Fruit fly (Drosophila melanogaster): ENCODE results near the gene MED27.

Gene MED27

dm6 chr3R:5622985-5623630 lies 31.8 kb upstream of the MED27 start (continued):
- TF ChIP-seq achi (GFP tag; optimal IDR thresholded peaks at IDR 0.05) (peak; percentile 11), CG4318 (GFP tag; optimal IDR thresholded peaks at IDR 0.05) (no peak), CG6854 (GFP tag; optimal IDR thresholded peaks at IDR 0.05) (no peak), salr (GFP tag; optimal IDR thresholded peaks at IDR 0.05) (no peak), Smox (GFP tag; optimal IDR thresholded peaks at IDR 0.05) (no peak), lz (GFP tag; optimal IDR thresholded peaks at IDR 0.05) (peak; percentile 14), fd85E (GFP tag; optimal IDR thresholded peaks at IDR 0.05) (no peak), Hr39 (GFP tag; optimal IDR thresholded peaks at IDR 0.05) (no peak), CG3919 (GFP tag; optimal IDR thresholded peaks at IDR 0.05) (no peak), CG9139 (GFP tag; optimal IDR thresholded peaks at IDR 0.05) (no peak), CG15336 (GFP tag; IDR thresholded peaks at IDR 0.05) (no peak), fd59A (GFP tag; optimal IDR thresholded peaks at IDR 0.05) (peak; percentile 8), CG6792 (GFP tag; optimal IDR thresholded peaks at IDR 0.05) (peak; percentile 33), acj6 (GFP tag; optimal IDR thresholded peaks at IDR 0.05) (no peak), ss (GFP tag; optimal IDR thresholded peaks at IDR 0.05) (peak in 1 of 2 experiments; percentile 31), CG34406 (GFP tag; optimal IDR thresholded peaks at IDR 0.05) (no peak), eg (GFP tag; IDR thresholded peaks at IDR 0.05) (no peak), Blimp-1 (GFP tag; optimal IDR thresholded peaks at IDR 0.05) (no peak), OdsH (GFP tag; optimal IDR thresholded peaks at IDR 0.05) (no peak), Sox14 (GFP tag; optimal IDR thresholded peaks at IDR 0.05) (no peak), CG8632 (GFP tag; optimal IDR thresholded peaks at IDR 0.05) (peak; percentile 4), esn (GFP tag; optimal IDR thresholded peaks at IDR 0.05) (peak; percentile 34), CG8119 (GFP tag; IDR thresholded peaks at IDR 0.05) (no peak), topi (GFP tag; optimal IDR thresholded peaks at IDR 0.05) (peak; percentile 47), cyc (GFP tag; optimal IDR thresholded peaks at IDR 0.05) (no peak)

dm6 chr3R:5624115-5624878 lies 30.6 kb upstream of the MED27 start, which contains the start of the genes Dph4, Spec2 and RpL13A:
TSS of gene Dph4 (minus strand) at chr3R:5624125.
TSS of gene Spec2 (minus strand) at chr3R:5624125.
TSS of gene RpL13A (plus strand) at chr3R:5624474.
- TF ChIP-seq CG8119 (GFP tag; IDR thresholded peaks at IDR 0.05) (no peak), Lpt (GFP tag; optimal IDR thresholded peaks at IDR 0.05) (no peak), CG11294 (GFP tag; IDR thresholded peaks at IDR 0.05) (no peak), CG9139 (GFP tag; optimal IDR thresholded peaks at IDR 0.05) (no peak), dsx (GFP tag; optimal IDR thresholded peaks at IDR 0.05; ENCODE audit: poor library complexity, severe bottlenecking) (peak; percentile 38), CG34406 (GFP tag; optimal IDR thresholded peaks at IDR 0.05) (peak; percentile 83), CG10669 (GFP tag; optimal IDR thresholded peaks at IDR 0.05) (no peak), dac (GFP tag; optimal IDR thresholded peaks at IDR 0.05) (no peak), Smox (GFP tag; optimal IDR thresholded peaks at IDR 0.05) (no peak), CG6792 (GFP tag; optimal IDR thresholded peaks at IDR 0.05) (peak; percentile 72), pdm3 (GFP tag; optimal IDR thresholded peaks at IDR 0.05) (no peak), eg (GFP tag; IDR thresholded peaks at IDR 0.05) (no peak), Eip78C (GFP tag) (peak; percentile 96), acj6 (GFP tag; optimal IDR thresholded peaks at IDR 0.05) (peak; percentile 83), CG6163 (GFP tag; IDR thresholded peaks at IDR 0.05) (no peak), salr (GFP tag; optimal IDR thresholded peaks at IDR 0.05) (peak in 1 of 2 experiments; percentile 91), cyc (GFP tag; optimal IDR thresholded peaks at IDR 0.05) (peak; percentile 83), Sox102F (GFP tag; optimal IDR thresholded peaks at IDR 0.05) (peak; percentile 89), CG1621 (tag; optimal IDR thresholded peaks at IDR 0.05) (peak; percentile 83), CG10631 (GFP tag; optimal IDR thresholded peaks at IDR 0.05) (no peak), Ets21C (GFP tag; optimal IDR thresholded peaks at IDR 0.05) (no peak), CG4318 (GFP tag; optimal IDR thresholded peaks at IDR 0.05) (no peak), Sox14 (GFP tag; optimal IDR thresholded peaks at IDR 0.05) (peak; percentile 81), CG7368 (GFP tag; optimal IDR thresholded peaks at IDR 0.05) (peak; percentile 86), CG3919 (GFP tag; optimal IDR thresholded peaks at IDR 0.05) (peak; percentile 94), CG8632 (GFP tag; optimal IDR thresholded peaks at IDR 0.05) (peak; percentile 60), achi (GFP tag; optimal IDR thresholded peaks at IDR 0.05) (peak; percentile 100), svp (GFP tag) (peak; percentile 86), CG11762 (GFP tag; optimal IDR thresholded peaks at IDR 0.05; ENCODE audit: insufficient read depth) (peak; percentile 67), CG31627 (GFP tag; optimal IDR thresholded peaks at IDR 0.05) (peak; percentile 80), CG16779 (tag; optimal IDR thresholded peaks at IDR 0.05) (peak; percentile 67), fd85E (GFP tag; optimal IDR thresholded peaks at IDR 0.05) (no peak), topi (GFP tag; optimal IDR thresholded peaks at IDR 0.05) (peak; percentile 79), ss (GFP tag; optimal IDR thresholded peaks at IDR 0.05) (peak; percentile 54 to 90), Gug (GFP tag; IDR thresholded peaks at IDR 0.05) (no peak), Eip75B (GFP tag; optimal IDR thresholded peaks at IDR 0.05) (no peak), CG8319 (GFP tag; optimal IDR thresholded peaks at IDR 0.05) (peak; percentile 73)
